Fruit fly (Drosophila melanogaster) whole organism, pupa: ENCODE data around the gene Fntb.

Source experiments
- CG13204 ChIP-seq: fragments of 200-800 bp; sonication (Bioruptor generic); optimal IDR thresholded peaks from 2 replicates; lab custom pipeline; 2018; ENCODE audit warnings: missing biosample characterization, mild to moderate bottlenecking, missing genetic modification characterization, moderate library complexity
- CG34367 ChIP-seq: fragments of 200-800 bp; sonication (Bioruptor generic); optimal IDR thresholded peaks from 2 replicates; lab custom pipeline; 2018; ENCODE audit warnings: missing biosample characterization, mild to moderate bottlenecking, missing genetic modification characterization
- CG8159 ChIP-seq: fragments of 200-800 bp; sonication (Bioruptor generic); optimal IDR thresholded peaks from 3 replicates; lab custom pipeline; 2018; ENCODE audit warnings: missing biosample characterization, mild to moderate bottlenecking, missing genetic modification characterization, moderate library complexity
- CG9948 ChIP-seq: fragments of 200-800 bp; sonication (Bioruptor generic); optimal IDR thresholded peaks from 2 replicates; lab custom pipeline; 2018; ENCODE audit warnings: missing biosample characterization, mild to moderate bottlenecking, missing genetic modification characterization, moderate library complexity
- D1 ChIP-seq: fragments of 200-800 bp; sonication (Bioruptor generic); optimal IDR thresholded peaks from 2 replicates; lab custom pipeline; 2018; ENCODE audit warnings: missing biosample characterization, mild to moderate bottlenecking, missing genetic modification characterization, moderate library complexity
- EcR ChIP-seq: fragments of 200-800 bp; sonication (Bioruptor generic); optimal IDR thresholded peaks from 3 replicates; lab custom pipeline; 2019; ENCODE audit warnings: missing biosample characterization, missing genetic modification characterization, mild to moderate bottlenecking, moderate library complexity, missing genetic modification reagents
- Pif1A ChIP-seq: fragments of 200-800 bp; sonication (Bioruptor generic); optimal IDR thresholded peaks from 3 replicates; lab custom pipeline; 2016; ENCODE audit warnings: missing biosample characterization, missing genetic modification characterization
- Pif1B ChIP-seq: fragments of 200-800 bp; sonication (Bioruptor generic); optimal IDR thresholded peaks from 3 replicates; lab custom pipeline; 2016; ENCODE audit warnings: missing biosample characterization, missing genetic modification characterization
- rn ChIP-seq: fragments of 200-800 bp; sonication (Bioruptor generic); IDR thresholded peaks from 2 replicates; pipeline ENCODE4 v1.3.6; 2022; ENCODE audit warnings: missing biosample characterization, missing genetic modification characterization

DNA sequence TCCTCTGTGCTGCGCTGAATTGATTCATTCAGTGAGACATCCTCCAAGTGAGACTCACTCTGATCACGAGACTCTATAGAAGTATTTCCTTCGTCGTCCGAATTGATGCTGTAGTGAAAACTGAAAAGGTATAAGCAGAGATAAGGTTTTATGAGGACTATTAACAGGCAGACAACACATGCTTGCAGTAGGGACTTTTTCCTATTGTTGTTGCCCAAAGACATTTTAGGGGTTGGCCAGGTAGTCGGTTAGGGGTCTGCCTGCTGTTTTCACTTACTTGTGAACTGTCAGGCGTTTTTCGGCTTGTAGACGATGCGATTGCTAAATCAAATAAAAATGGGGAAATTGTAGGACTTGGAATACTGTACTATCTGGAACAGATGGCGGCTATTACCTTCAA is 35.8 kb downstream of the Fntb start:
- TF ChIP-seq rn (GFP tag; lab: Robert Waterston, UW), result no peak
- no peak for TF ChIP-seq Pif1B (GFP tag; lab: Kevin White, UChicago)
- no peak for TF ChIP-seq CG34367
- TF ChIP-seq CG8159 (tag; lab: Kevin White, UChicago), result no peak
- no peak for TF ChIP-seq CG9948 (tag; lab: Kevin White, UChicago)
- no peak for TF ChIP-seq D1 (tag; lab: Kevin White, UChicago)
- TF ChIP-seq CG13204 (GFP tag; lab: Kevin White, UChicago), result no peak
- no peak for TF ChIP-seq Pif1A (GFP tag; lab: Kevin White, UChicago)
- TF ChIP-seq EcR, result no peak
